Worm (Caenorhabditis elegans) whole organism, L4 larva: ENCODE results near the gene alh-2.
A peak's percentile ranks its signal among the peaks of the same experiment; 100 is the strongest.

Source experiments
- F37D6.2 ChIP-seq: sonication (generic microtip); optimal IDR thresholded peaks from 2 replicates; lab custom pipeline; 2016; ENCODE audit warnings: mild to moderate bottlenecking, missing genetic modification characterization, missing compliant biosample characterization
- F44E2.7 ChIP-seq: fragments of 200-800 bp; sonication (Bioruptor generic); IDR thresholded peaks from 2 replicates; pipeline ENCODE4 v2.1.2; 2022; ENCODE audit warnings: missing genetic modification characterization, missing compliant biosample characterization
- F49E8.2 ChIP-seq: sonication (generic microtip); optimal IDR thresholded peaks from 2 replicates; lab custom pipeline; 2016; ENCODE audit warnings: missing compliant biosample characterization, mild to moderate bottlenecking, missing genetic modification characterization, borderline replicate concordance
- T20F7.1 ChIP-seq: fragments of 200-800 bp; sonication (Bioruptor generic); optimal IDR thresholded peaks from 2 replicates; lab custom pipeline; 2018; ENCODE audit warnings: mild to moderate bottlenecking, missing genetic modification characterization, missing compliant biosample characterization
- T26A8.4 ChIP-seq: fragments of 200-800 bp; sonication (Bioruptor generic); IDR thresholded peaks from 2 replicates; pipeline ENCODE4 v1.3.6; 2022; ENCODE audit warnings: missing genetic modification characterization, missing compliant biosample characterization
- aha-1 ChIP-seq: fragments of 150-350 bp; peaks from one replicate; lab custom pipeline; 2014; ENCODE audit warnings: missing biosample characterization, missing genetic modification characterization
- ama-1 ChIP-seq: fragments of 150-350 bp; optimal IDR thresholded peaks from 2 replicates; lab custom pipeline; 2014; ENCODE audit warnings: inconsistent platforms, mixed read lengths
- ceh-28 ChIP-seq: fragments of 150-350 bp; optimal IDR thresholded peaks from 2 replicates; lab custom pipeline; 2014; ENCODE audit warnings: missing biosample characterization, missing genetic modification reagents, missing genetic modification characterization
- ceh-82 ChIP-seq: sonication (generic microtip); optimal IDR thresholded peaks from 2 replicates; lab custom pipeline; 2017; ENCODE audit warnings: missing biosample characterization, missing genetic modification characterization
- daf-16 ChIP-seq, 3 experiments: sonication (generic microtip); optimal IDR thresholded peaks; 2 replicates each; lab custom pipeline; 2016 to 2017; ENCODE audit warnings: missing genetic modification characterization in 3 of 3, missing genetic modification reagents in 3 of 3, mild to moderate bottlenecking in 2 of 3, missing compliant biosample characterization in 2 of 3, missing biosample characterization in 1 of 3, moderate library complexity in 1 of 3
- dmd-6 ChIP-seq: fragments of 200-800 bp; sonication (Bioruptor generic); IDR thresholded peaks from 2 replicates; pipeline ENCODE4 v1.3.6; 2022; ENCODE audit warnings: missing genetic modification reagents, missing genetic modification characterization, missing compliant biosample characterization
- dpl-1 ChIP-seq: fragments of 150-350 bp; optimal IDR thresholded peaks from 2 replicates; lab custom pipeline; 2014; ENCODE audit warnings: missing biosample characterization, missing genetic modification reagents, missing genetic modification characterization
- dve-1 ChIP-seq: sonication (generic microtip); optimal IDR thresholded peaks from 2 replicates; lab custom pipeline; 2017; ENCODE audit warnings: antibody characterized with exemption, mild to moderate bottlenecking, missing genetic modification characterization, missing compliant biosample characterization; ENCODE audit not compliant: insufficient read depth
- egl-43 ChIP-seq: fragments of 200-800 bp; sonication (Bioruptor generic); IDR thresholded peaks from 2 replicates; pipeline ENCODE4 v1.3.6; 2022; ENCODE audit warnings: missing genetic modification reagents, missing genetic modification characterization, missing compliant biosample characterization
- fkh-10 ChIP-seq: fragments of 150-350 bp; optimal IDR thresholded peaks from 2 replicates; lab custom pipeline; 2014; ENCODE audit warnings: missing biosample characterization, missing genetic modification reagents, missing genetic modification characterization
- fos-1 ChIP-seq: fragments of 150-350 bp; optimal IDR thresholded peaks from 2 replicates; lab custom pipeline; 2014; ENCODE audit warnings: missing biosample characterization, missing genetic modification characterization
- hlh-11 ChIP-seq: fragments of 200-800 bp; sonication (Bioruptor generic); optimal IDR thresholded peaks from 2 replicates; lab custom pipeline; 2018; ENCODE audit warnings: mild to moderate bottlenecking, missing genetic modification characterization, missing compliant biosample characterization
- hlh-30 ChIP-seq: sonication (generic microtip); optimal IDR thresholded peaks from 2 replicates; lab custom pipeline; 2017; ENCODE audit warnings: antibody characterized with exemption, mild to moderate bottlenecking, missing genetic modification characterization, missing compliant biosample characterization; ENCODE audit not compliant: insufficient read depth
- lim-7 ChIP-seq: fragments of 200-800 bp; sonication (Bioruptor generic); IDR thresholded peaks from 2 replicates; pipeline ENCODE4 v1.3.6; 2022; ENCODE audit warnings: missing genetic modification characterization, missing compliant biosample characterization
- lin-1 ChIP-seq: fragments of 200-800 bp; sonication (Bioruptor generic); IDR thresholded peaks from 2 replicates; pipeline ENCODE4 v1.3.6; 2022; ENCODE audit warnings: missing genetic modification reagents, missing genetic modification characterization, missing compliant biosample characterization
- lin-29 ChIP-seq: fragments of 200-800 bp; sonication (Bioruptor generic); IDR thresholded peaks from 2 replicates; pipeline ENCODE4 v1.3.6; 2022; ENCODE audit warnings: missing genetic modification reagents, missing genetic modification characterization, missing compliant biosample characterization
- lsy-2 ChIP-seq, 2 experiments: fragments of 150-350 bp in 1 of 2; sonication (generic microtip) in 1 of 2; optimal IDR thresholded peaks; 2 replicates each; lab custom pipeline; 2014 to 2017; ENCODE audit warnings: missing biosample characterization in 2 of 2, missing genetic modification characterization in 2 of 2
- madf-5 ChIP-seq, 2 experiments: fragments of 200-800 bp; sonication (Bioruptor generic); IDR thresholded peaks; 2 replicates each; pipeline ENCODE4 v1.3.6; 2022; ENCODE audit warnings: missing compliant biosample characterization in 2 of 2, missing genetic modification characterization in 2 of 2
- mdt-29 ChIP-seq: fragments of 200-800 bp; sonication (Bioruptor generic); IDR thresholded peaks from 2 replicates; pipeline ENCODE4 v1.3.6; 2022; ENCODE audit warnings: missing genetic modification reagents, missing genetic modification characterization, missing compliant biosample characterization
- mep-1 ChIP-seq: fragments of 150-350 bp; sonication (generic microtip); optimal IDR thresholded peaks from 3 replicates; lab custom pipeline; 2014; ENCODE audit warnings: missing biosample characterization, missing genetic modification characterization
- nhr-111 ChIP-seq: fragments of 200-800 bp; sonication (Bioruptor generic); optimal IDR thresholded peaks from 2 replicates; lab custom pipeline; 2018; ENCODE audit warnings: mild to moderate bottlenecking, missing genetic modification characterization, missing compliant biosample characterization
- nhr-25 ChIP-seq: sonication (generic microtip); optimal IDR thresholded peaks from 2 replicates; lab custom pipeline; 2017; ENCODE audit warnings: missing genetic modification characterization, mild to moderate bottlenecking, missing compliant biosample characterization, antibody characterized with exemption, moderate library complexity, borderline replicate concordance; ENCODE audit not compliant: insufficient read depth
- nhr-76 ChIP-seq: fragments of 150-350 bp; optimal IDR thresholded peaks from 2 replicates; lab custom pipeline; 2014; ENCODE audit warnings: missing biosample characterization, missing genetic modification characterization
- nhr-77 ChIP-seq: fragments of 150-350 bp; optimal IDR thresholded peaks from 2 replicates; lab custom pipeline; 2014; ENCODE audit warnings: missing biosample characterization, missing genetic modification characterization
- snpc-1.2 ChIP-seq: fragments of 200-800 bp; sonication (Bioruptor generic); IDR thresholded peaks from 2 replicates; pipeline ENCODE4 v1.3.6; 2022; ENCODE audit warnings: missing genetic modification reagents, missing genetic modification characterization, missing compliant biosample characterization
- snpc-4 ChIP-seq: fragments of 150-350 bp; optimal IDR thresholded peaks from 2 replicates; lab custom pipeline; 2014; ENCODE audit warnings: missing biosample characterization, missing genetic modification characterization
- tra-1 ChIP-seq: fragments of 200-800 bp; sonication (Bioruptor generic); IDR thresholded peaks from 2 replicates; pipeline ENCODE4 v1.3.6; 2022; ENCODE audit warnings: missing genetic modification reagents, missing genetic modification characterization, missing compliant biosample characterization
- unc-39 ChIP-seq: sonication (generic microtip); optimal IDR thresholded peaks from 2 replicates; lab custom pipeline; 2017; ENCODE audit warnings: missing biosample characterization, missing genetic modification characterization
- ztf-7 ChIP-seq: fragments of 150-350 bp; optimal IDR thresholded peaks from 2 replicates; lab custom pipeline; 2014; ENCODE audit warnings: missing biosample characterization, missing genetic modification characterization

The alh-2 gene

ce11 chrV:1614726-1615125 is 29.2 kb upstream of the alh-2 start, which contains the start of gene srbc-41:
srbc-41 (minus strand) TSS chrV:1614826.
- TF ChIP-seq ztf-7 (tag; lab: Kevin White, UChicago) (no peak), nhr-76 (tag; lab: Kevin White, UChicago) (no peak), nhr-111 (GFP tag; lab: Kevin White, UChicago) (no peak), nhr-25 (tag; lab: Kevin White, UChicago) (no peak), dpl-1 (GFP tag; lab: Kevin White, UChicago) (no peak)

ce11 chrV:1618760-1619159 is 25.2 kb upstream of the alh-2 start, which contains the start of gene nhr-179:
nhr-179 (minus strand) TSS chrV:1618860.
- TF ChIP-seq tra-1 (GFP tag; lab: Robert Waterston, UW): no peak
- no peak for TF ChIP-seq lin-1 (GFP tag; lab: Robert Waterston, UW)
- no peak for TF ChIP-seq F37D6.2 (tag; lab: Kevin White, UChicago)
- TF ChIP-seq mep-1 (tag; lab: Kevin White, UChicago): no peak
- no peak for TF ChIP-seq dpl-1 (GFP tag; lab: Kevin White, UChicago)
- TF ChIP-seq fos-1 (tag; lab: Kevin White, UChicago): no peak
- TF ChIP-seq fkh-10 (GFP tag; lab: Kevin White, UChicago): no peak
- TF ChIP-seq lin-29 (GFP tag; lab: Robert Waterston, UW): no peak
- TF ChIP-seq T26A8.4 (GFP tag; lab: Robert Waterston, UW): no peak
- no peak for TF ChIP-seq T20F7.1 (GFP tag; lab: Kevin White, UChicago)
- no peak for TF ChIP-seq F44E2.7 (GFP tag; lab: Robert Waterston, UW)
- no peak for TF ChIP-seq ceh-82 (tag; lab: Kevin White, UChicago)
- no peak for TF ChIP-seq mdt-29 (GFP tag; lab: Robert Waterston, UW)

DNA sequence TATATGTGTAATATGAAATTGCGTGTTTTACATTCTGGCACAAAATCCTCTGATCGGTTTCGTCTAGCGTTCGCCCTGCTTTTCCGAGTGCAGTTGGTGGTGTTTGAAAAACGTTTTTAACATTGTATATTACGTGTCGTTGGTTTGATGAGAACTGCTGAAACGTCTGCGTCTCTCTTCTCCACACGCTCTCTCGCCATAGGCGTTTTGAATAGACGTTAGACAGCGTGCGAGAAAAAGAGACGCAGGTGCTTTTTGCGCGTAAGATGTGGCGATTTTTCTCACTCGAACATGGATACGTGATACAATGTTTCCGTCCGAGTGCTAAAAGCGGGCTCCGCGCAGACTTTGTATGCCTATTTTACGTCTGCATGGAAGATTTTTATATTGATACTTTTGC is 23.4 kb upstream of the alh-2 start:
- TF ChIP-seq nhr-25 (tag; lab: Kevin White, UChicago) (no peak), dmd-6 (GFP tag; lab: Robert Waterston, UW) (peak; percentile 15; the same call in 1 of the 2 replicates), hlh-11 (tag; lab: Kevin White, UChicago) (no peak), lsy-2 (tag; optimal IDR thresholded peaks at IDR 0.05; lab: Kevin White, UChicago) (no peak), ama-1 (lab: Kevin White, UChicago) (no peak), dve-1 (peak; percentile 20), snpc-1.2 (GFP tag; lab: Robert Waterston, UW) (no peak), daf-16 (GFP tag; optimal IDR thresholded peaks at IDR 0.05; lab: Kevin White, UChicago) (no peak), daf-16 (tag; optimal IDR thresholded peaks at IDR 0.05; lab: Kevin White, UChicago) (no peak), madf-5 (GFP tag; IDR thresholded peaks at IDR 0.05; lab: Robert Waterston, UW) (no peak), ceh-28 (no peak), fkh-10 (GFP tag; lab: Kevin White, UChicago) (no peak), lin-1 (GFP tag; lab: Robert Waterston, UW) (no peak), lim-7 (GFP tag; lab: Robert Waterston, UW) (no peak)

DNA sequence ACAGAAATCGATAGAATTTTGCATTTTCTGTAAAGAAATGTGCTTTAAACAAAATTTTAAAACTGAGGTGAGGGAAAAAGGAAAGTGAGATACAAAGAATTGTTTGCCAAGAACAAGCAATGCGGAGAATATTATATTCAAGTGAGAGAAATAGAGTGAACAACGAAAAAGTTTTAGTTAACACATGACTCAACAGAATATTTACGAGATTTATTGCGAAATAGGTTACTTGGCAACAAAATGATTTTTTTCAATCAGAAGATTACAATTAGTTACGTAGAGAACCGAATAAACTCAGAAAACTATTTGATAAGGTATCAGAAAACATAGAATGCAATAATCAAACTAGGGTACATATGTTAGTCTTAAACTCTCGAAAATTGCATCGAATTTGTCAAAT is 22.5 kb upstream of the alh-2 start, which contains the start of gene nhr-117:
TSS of gene nhr-117 (minus strand) at position 27 of the 400 bp plus-strand sequence.
- TF ChIP-seq nhr-77 (tag; lab: Kevin White, UChicago): peak; percentile 25
- no peak for TF ChIP-seq egl-43 (GFP tag; lab: Robert Waterston, UW)
- peak; percentile 48 for TF ChIP-seq hlh-30 (tag; lab: Kevin White, UChicago)
- peak; percentile 29 for TF ChIP-seq hlh-11 (tag; lab: Kevin White, UChicago)
- TF ChIP-seq snpc-4 (tag; lab: Kevin White, UChicago): no peak
- TF ChIP-seq daf-16 (GFP tag; optimal IDR thresholded peaks at IDR 0.05; lab: Kevin White, UChicago): no peak
- TF ChIP-seq daf-16 (tag; optimal IDR thresholded peaks at IDR 0.05; lab: Kevin White, UChicago): peak; percentile 83
- TF ChIP-seq, all 104 proteins: peak for 4

DNA sequence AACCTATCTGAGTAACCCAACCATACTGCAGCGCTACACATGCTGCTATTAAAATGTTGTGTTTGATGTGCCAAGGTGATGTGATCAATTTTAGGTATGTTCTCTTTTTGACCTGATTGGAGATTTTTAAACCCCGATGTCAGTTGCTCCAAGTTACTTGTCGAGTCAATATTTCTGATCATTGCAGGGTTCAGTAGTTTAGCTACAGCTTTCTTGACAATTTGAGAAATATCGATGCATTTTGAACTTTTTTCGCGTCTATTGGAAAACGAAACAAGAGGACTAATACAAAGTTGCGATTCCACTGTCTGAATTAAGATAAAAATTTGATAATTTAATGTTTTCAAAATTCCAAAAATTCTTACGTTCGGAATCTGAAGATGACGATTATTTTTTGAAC is 20.5 kb upstream of the alh-2 start:
- TF ChIP-seq aha-1 (tag; lab: Kevin White, UChicago) (peak; percentile 94), lin-29 (GFP tag; lab: Robert Waterston, UW) (no peak), F49E8.2 (tag; lab: Kevin White, UChicago) (no peak), unc-39 (tag; lab: Kevin White, UChicago) (no peak)
